Fruit fly (Drosophila melanogaster): ENCODE measurements around the gene Ets65A.

Ets65A gene

DNA sequence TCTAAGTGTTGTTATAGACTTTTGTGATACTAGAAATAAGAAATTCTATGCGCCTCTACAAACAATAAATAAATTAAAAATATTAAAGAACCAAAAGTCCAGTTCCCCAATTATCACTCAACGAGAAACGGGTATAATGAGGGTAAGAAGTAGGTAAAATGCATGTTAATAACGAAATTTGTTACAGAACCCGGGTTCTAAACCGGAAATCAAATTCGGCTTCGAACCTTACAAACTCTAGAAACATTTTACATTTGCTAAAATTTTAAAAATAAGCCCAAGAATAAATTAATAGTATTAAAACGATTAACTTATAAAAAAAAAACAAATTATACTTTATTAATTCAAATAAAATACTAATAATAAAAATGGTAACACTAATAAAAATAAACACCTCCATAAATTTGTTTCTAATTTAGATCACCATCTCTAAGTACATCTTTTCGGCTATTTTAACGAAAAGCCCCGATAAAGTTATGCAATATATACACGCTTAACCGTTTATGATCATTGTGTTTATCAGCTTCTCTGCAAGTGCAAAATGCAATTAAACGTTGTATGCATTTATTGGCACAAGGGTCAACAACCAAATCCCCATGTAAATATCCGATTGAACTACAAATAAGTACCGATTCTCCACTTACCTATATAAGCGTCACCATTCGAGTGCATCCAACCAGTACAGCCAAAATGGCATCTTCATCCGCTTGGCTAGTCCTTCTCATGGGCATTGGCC is 25.8 kb upstream of the Ets65A start, which contains the start of gene CG6602 (continued):
- TF ChIP-seq CG5245 (GFP tag; optimal IDR thresholded peaks at IDR 0.05), result peak; percentile 43

DNA sequence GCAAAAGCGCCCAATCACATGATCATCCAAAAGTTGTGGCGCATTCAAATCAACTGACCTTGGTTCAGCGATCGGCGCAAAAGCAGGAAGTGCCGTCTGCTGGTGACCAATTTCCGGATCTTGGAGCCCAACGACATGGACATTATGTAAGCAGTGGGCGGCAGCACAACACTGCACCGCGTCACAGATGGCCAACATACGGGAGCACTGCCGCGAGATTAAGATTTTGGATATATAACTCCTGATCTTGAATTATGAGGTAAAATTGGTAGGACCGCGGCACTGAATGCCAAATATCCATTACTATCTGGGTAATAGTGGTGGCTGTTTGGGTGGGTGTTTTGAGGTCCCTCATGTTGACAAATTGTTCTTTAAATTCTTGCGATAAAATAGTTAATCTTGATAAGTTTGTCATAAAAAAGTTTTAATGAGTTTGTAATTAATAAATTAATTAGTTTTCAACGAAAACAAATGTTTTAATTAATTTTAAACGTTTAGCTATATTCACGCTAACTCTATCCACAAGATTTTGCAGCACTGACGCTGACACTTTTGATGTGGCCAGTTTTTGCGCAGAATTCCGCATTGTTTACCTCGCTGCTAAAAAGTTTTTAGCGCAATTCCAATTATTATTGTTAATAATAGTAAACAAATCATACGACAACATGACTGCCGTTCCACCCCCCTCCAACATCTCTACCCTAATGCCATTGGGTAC is 22.3 kb upstream of the Ets65A start, which contains the start of the genes CG13295 and CG6610:
TSS of gene CG13295 (minus strand) at position 271 of the 718 bp plus-strand sequence.
TSS of gene CG6610 (plus strand) at position 562 of the 718 bp plus-strand sequence.
- TF ChIP-seq E2f1 (GFP tag; IDR thresholded peaks at IDR 0.05) (no peak), CG2678 (tag; optimal IDR thresholded peaks at IDR 0.05) (peak; percentile 76), vfl (GFP tag; optimal IDR thresholded peaks at IDR 0.05) (no peak), sim (GFP tag; IDR thresholded peaks at IDR 0.05) (no peak), Side (GFP tag; optimal IDR thresholded peaks at IDR 0.05) (peak; percentile 29), D (optimal IDR thresholded peaks at IDR 0.05) (no peak), D (GFP tag; optimal IDR thresholded peaks at IDR 0.05) (peak; percentile 17), CG4730 (GFP tag; IDR thresholded peaks at IDR 0.05) (0 out of 2 replicates have a peak, but pooled peaks have one; percentile 28), pum (GFP tag; optimal IDR thresholded peaks at IDR 0.05) (peak; percentile 40), H15 (GFP tag; IDR thresholded peaks at IDR 0.05) (peak; percentile 20; the same call in 1 of the 3 replicates), CG10147 (GFP tag; optimal IDR thresholded peaks at IDR 0.05) (peak; percentile 50), salm (tag; optimal IDR thresholded peaks at IDR 0.05) (no peak), crp (GFP tag; optimal IDR thresholded peaks at IDR 0.05) (peak in 1 of 2 experiments; percentile 25), Sry-δ (GFP tag; optimal IDR thresholded peaks at IDR 0.05) (peak; percentile 22), sob (GFP tag; IDR thresholded peaks at IDR 0.05) (peak; percentile 41; the same call in 1 of the 2 replicates), CG9727 (GFP tag; optimal IDR thresholded peaks at IDR 0.05) (peak; percentile 67), CG3838 (GFP tag; optimal IDR thresholded peaks at IDR 0.05) (peak; percentile 15), abd-A (tag; optimal IDR thresholded peaks at IDR 0.05) (no peak), ewg (GFP tag; optimal IDR thresholded peaks at IDR 0.05) (peak; percentile 48), CG11085 (GFP tag; IDR thresholded peaks at IDR 0.05) (peak; percentile 60), Mad (GFP tag; optimal IDR thresholded peaks at IDR 0.05) (peak; percentile 26), CG11247 (GFP tag; IDR thresholded peaks at IDR 0.05) (0 out of 2 replicates have a peak, but pooled peaks have one; percentile 5), sd (tag; optimal IDR thresholded peaks at IDR 0.05) (peak; percentile 92), hth (optimal IDR thresholded peaks at IDR 0.05) (no peak), lola (GFP tag; optimal IDR thresholded peaks at IDR 0.05) (peak in 1 of 3 experiments; percentile 71), CG10366 (GFP tag; IDR thresholded peaks at IDR 0.05) (peak; percentile 11; the same call in 1 of the 2 replicates), ssp (GFP tag; IDR thresholded peaks at IDR 0.05) (peak; percentile 36), Fer3 (tag; optimal IDR thresholded peaks at IDR 0.05) (peak; percentile 66), CG30431 (GFP tag; optimal IDR thresholded peaks at IDR 0.05) (peak; percentile 5), chn (GFP tag; optimal IDR thresholded peaks at IDR 0.05) (peak; percentile 43), CHES-1-like (GFP tag; optimal IDR thresholded peaks at IDR 0.05) (peak; percentile 26), dpn (GFP tag; optimal IDR thresholded peaks at IDR 0.05) (peak; percentile 46 to 54), sens (GFP tag) (peak; percentile 90), CG10565 (GFP tag; optimal IDR thresholded peaks at IDR 0.05) (no peak), Chrac-16 (GFP tag; optimal IDR thresholded peaks at IDR 0.05) (peak; percentile 47), CG13123 (GFP tag; optimal IDR thresholded peaks at IDR 0.05) (no peak), CG11093 (GFP tag; IDR thresholded peaks at IDR 0.05) (no peak), CG14014 (GFP tag; IDR thresholded peaks at IDR 0.05) (0 out of 2 replicates have a peak, but pooled peaks have one; percentile 44), CG11696 (GFP tag; IDR thresholded peaks at IDR 0.05) (no peak), gcm2 (GFP tag; optimal IDR thresholded peaks at IDR 0.05) (peak; percentile 24), pfk (GFP tag; optimal IDR thresholded peaks at IDR 0.05) (no peak), zen (tag; optimal IDR thresholded peaks at IDR 0.05) (peak; percentile 59), CG17912 (GFP tag; optimal IDR thresholded peaks at IDR 0.05) (no peak), tio (GFP tag; optimal IDR thresholded peaks at IDR 0.05) (peak; percentile 19), corto (GFP tag; optimal IDR thresholded peaks at IDR 0.05) (no peak), CrebB (tag; optimal IDR thresholded peaks at IDR 0.05) (peak; percentile 23)
